Worm (Caenorhabditis elegans) whole organism, L1 larva: ENCODE measurements around the gene B0035.3.

Experiments
- C04F5.9 ChIP-seq: sonication (generic microtip); optimal IDR thresholded peaks from 2 replicates; lab custom pipeline; 2016; ENCODE audit warnings: missing genetic modification characterization, missing compliant biosample characterization
- C16A3.4 ChIP-seq: fragments of 150-350 bp; optimal IDR thresholded peaks from 2 replicates; lab custom pipeline; 2014; ENCODE audit warnings: missing biosample characterization, missing genetic modification characterization
- C34B4.2 ChIP-seq: sonication (generic microtip); optimal IDR thresholded peaks from 2 replicates; lab custom pipeline; 2017; ENCODE audit warnings: mild to moderate bottlenecking, missing genetic modification characterization, missing compliant biosample characterization
- F16B12.6 ChIP-seq: fragments of 150-350 bp; optimal IDR thresholded peaks from 2 replicates; lab custom pipeline; 2014; ENCODE audit warnings: missing biosample characterization, missing genetic modification characterization
- Y116A8C.19 ChIP-seq: sonication (generic microtip); optimal IDR thresholded peaks from 2 replicates; lab custom pipeline; 2016; ENCODE audit warnings: missing compliant biosample characterization, missing genetic modification characterization, borderline replicate concordance
- aha-1 ChIP-seq: fragments of 150-350 bp; optimal IDR thresholded peaks from 2 replicates; lab custom pipeline; 2014; ENCODE audit warnings: missing biosample characterization, missing genetic modification characterization
- alr-1 ChIP-seq: fragments of 200-800 bp; sonication (Bioruptor generic); optimal IDR thresholded peaks from 2 replicates; lab custom pipeline; 2018; ENCODE audit warnings: borderline replicate concordance, mild to moderate bottlenecking, missing genetic modification characterization, missing compliant biosample characterization
- aly-2 ChIP-seq: fragments of 150-350 bp; optimal IDR thresholded peaks from 2 replicates; lab custom pipeline; 2014; ENCODE audit warnings: missing biosample characterization, missing genetic modification characterization
- ceh-63 ChIP-seq: fragments of 200-800 bp; sonication (Bioruptor generic); optimal IDR thresholded peaks from 2 replicates; lab custom pipeline; 2018; ENCODE audit warnings: mild to moderate bottlenecking, missing genetic modification characterization, missing compliant biosample characterization
- ceh-88 ChIP-seq: fragments of 200-800 bp; sonication (Bioruptor generic); IDR thresholded peaks from 2 replicates; pipeline ENCODE4 v1.3.6; 2022; ENCODE audit warnings: missing genetic modification characterization, missing compliant biosample characterization
- ces-1 ChIP-seq: fragments of 150-350 bp; optimal IDR thresholded peaks from 2 replicates; lab custom pipeline; 2014; ENCODE audit warnings: missing biosample characterization, missing genetic modification reagents, missing genetic modification characterization
- dpl-1 ChIP-seq, 3 experiments: fragments of 150-350 bp in 2 of 3; sonication (generic microtip) in 1 of 3; optimal IDR thresholded peaks; 2 replicates each; lab custom pipeline; 2014 to 2017; ENCODE audit warnings: missing biosample characterization in 3 of 3, missing genetic modification characterization in 3 of 3, missing genetic modification reagents in 3 of 3
- dsc-1 ChIP-seq: sonication (generic microtip); optimal IDR thresholded peaks from 2 replicates; lab custom pipeline; 2016; ENCODE audit warnings: mild to moderate bottlenecking, missing genetic modification characterization, missing compliant biosample characterization
- efl-3 ChIP-seq: fragments of 200-800 bp; sonication (Bioruptor generic); optimal IDR thresholded peaks from 2 replicates; lab custom pipeline; 2018; ENCODE audit warnings: mild to moderate bottlenecking, missing genetic modification characterization, missing compliant biosample characterization
- egl-13 ChIP-seq: sonication (generic microtip); optimal IDR thresholded peaks from 2 replicates; lab custom pipeline; 2016; ENCODE audit warnings: missing genotype, missing genetic modification reagents, missing genetic modification characterization, missing compliant biosample characterization
- egl-27 ChIP-seq, 2 experiments: fragments of 150-350 bp in 1 of 2; sonication (generic microtip); optimal IDR thresholded peaks; 3 replicates each; lab custom pipeline; 2017 to 2018; ENCODE audit warnings: missing biosample characterization in 2 of 2, missing genetic modification characterization in 2 of 2, missing genetic modification reagents in 2 of 2
- elt-2 ChIP-seq: sonication (generic microtip); optimal IDR thresholded peaks from 2 replicates; lab custom pipeline; 2016; ENCODE audit warnings: missing genetic modification characterization, mild to moderate bottlenecking, inconsistent platforms, missing compliant biosample characterization, missing genetic modification reagents
- ets-5 ChIP-seq: fragments of 200-800 bp; sonication (Bioruptor generic); IDR thresholded peaks from 2 replicates; pipeline ENCODE4 v1.3.6; 2022; ENCODE audit warnings: missing genetic modification characterization, missing compliant biosample characterization
- fos-1 ChIP-seq: fragments of 150-350 bp; optimal IDR thresholded peaks from 2 replicates; lab custom pipeline; 2014; ENCODE audit warnings: missing biosample characterization, missing genetic modification characterization
- grh-1 ChIP-seq: fragments of 200-800 bp; sonication (Bioruptor generic); IDR thresholded peaks from 2 replicates; pipeline ENCODE4 v1.3.6; 2022; ENCODE audit warnings: missing genetic modification reagents, missing genetic modification characterization, missing compliant biosample characterization
- hlh-17 ChIP-seq: fragments of 200-800 bp; sonication (Bioruptor generic); optimal IDR thresholded peaks from 2 replicates; lab custom pipeline; 2018; ENCODE audit warnings: missing genetic modification characterization, mild to moderate bottlenecking, missing compliant biosample characterization, moderate library complexity, borderline replicate concordance
- hpl-2 ChIP-seq: fragments of 150-350 bp; optimal IDR thresholded peaks from 2 replicates; lab custom pipeline; 2014; ENCODE audit warnings: missing biosample characterization, missing genetic modification reagents, missing genetic modification characterization
- irx-1 ChIP-seq: sonication (generic microtip); optimal IDR thresholded peaks from 2 replicates; lab custom pipeline; 2016; ENCODE audit warnings: missing genetic modification characterization, missing compliant biosample characterization
- isw-1 ChIP-seq: fragments of 200-800 bp; sonication (Bioruptor generic); IDR thresholded peaks from 2 replicates; pipeline ENCODE4 v1.3.6; 2022; ENCODE audit warnings: missing genetic modification characterization, missing compliant biosample characterization
- jun-1 ChIP-seq: fragments of 150-350 bp; optimal IDR thresholded peaks from 2 replicates; lab custom pipeline; 2014; ENCODE audit warnings: missing biosample characterization, missing genetic modification reagents, missing genetic modification characterization
- lin-13 ChIP-seq: fragments of 150-350 bp; optimal IDR thresholded peaks from 2 replicates; lab custom pipeline; 2014; ENCODE audit warnings: missing biosample characterization, missing genetic modification reagents, missing genetic modification characterization
- lin-15B ChIP-seq: fragments of 150-350 bp; sonication (generic microtip); optimal IDR thresholded peaks from 3 replicates; lab custom pipeline; 2014; ENCODE audit warnings: missing biosample characterization, missing genetic modification characterization
- lsy-2 ChIP-seq, 2 experiments: fragments of 150-350 bp; optimal IDR thresholded peaks; 2 replicates each; lab custom pipeline; 2014; ENCODE audit warnings: missing biosample characterization in 2 of 2, missing genetic modification characterization in 2 of 2
- mab-9 ChIP-seq: fragments of 200-800 bp; sonication (Bioruptor generic); IDR thresholded peaks from 2 replicates; pipeline ENCODE4 v1.3.6; 2022; ENCODE audit warnings: missing genetic modification reagents, missing genetic modification characterization, missing compliant biosample characterization
- mdl-1 ChIP-seq, 2 experiments: fragments of 150-350 bp; optimal IDR thresholded peaks; 2 replicates each; lab custom pipeline; 2014 to 2017; ENCODE audit warnings: missing biosample characterization in 2 of 2, missing genetic modification characterization in 2 of 2, inconsistent platforms in 1 of 2
- mep-1 ChIP-seq: fragments of 150-350 bp; optimal IDR thresholded peaks from 2 replicates; lab custom pipeline; 2014; ENCODE audit warnings: missing biosample characterization, missing genetic modification characterization
- nhr-11 ChIP-seq: fragments of 150-350 bp; optimal IDR thresholded peaks from 2 replicates; lab custom pipeline; 2014; ENCODE audit warnings: missing biosample characterization, missing genetic modification characterization
- nhr-19 ChIP-seq: fragments of 200-800 bp; sonication (Bioruptor generic); conservative IDR thresholded peaks from 2 replicates; pipeline ENCODE4 v1.3.6; 2022; ENCODE audit warnings: missing genetic modification characterization, missing compliant biosample characterization
- nhr-20 ChIP-seq: sonication (generic microtip); optimal IDR thresholded peaks from 2 replicates; lab custom pipeline; 2016; ENCODE audit warnings: mild to moderate bottlenecking, missing genetic modification characterization, missing compliant biosample characterization
- nhr-237 ChIP-seq: fragments of 150-350 bp; optimal IDR thresholded peaks from 2 replicates; lab custom pipeline; 2014; ENCODE audit warnings: missing biosample characterization, missing genetic modification characterization
- nhr-47 ChIP-seq: sonication (generic microtip); optimal IDR thresholded peaks from 2 replicates; lab custom pipeline; 2016; ENCODE audit warnings: mild to moderate bottlenecking, missing genetic modification characterization, moderate library complexity, missing compliant biosample characterization
- nhr-71 ChIP-seq: sonication (generic microtip); optimal IDR thresholded peaks from 2 replicates; lab custom pipeline; 2016; ENCODE audit warnings: mild to moderate bottlenecking, missing genetic modification characterization, moderate library complexity, missing compliant biosample characterization
- nhr-90 ChIP-seq: sonication (generic microtip); optimal IDR thresholded peaks from 2 replicates; lab custom pipeline; 2016; ENCODE audit warnings: mild to moderate bottlenecking, missing genetic modification characterization, missing compliant biosample characterization; ENCODE audit not compliant: poor library complexity
- rnt-1 ChIP-seq: sonication (generic microtip); optimal IDR thresholded peaks from 2 replicates; lab custom pipeline; 2016; ENCODE audit warnings: mild to moderate bottlenecking, missing genetic modification characterization, moderate library complexity, missing compliant biosample characterization
- snpc-4 ChIP-seq: fragments of 150-350 bp; optimal IDR thresholded peaks from 2 replicates; lab custom pipeline; 2014; ENCODE audit warnings: missing biosample characterization, missing genetic modification characterization
- sox-4 ChIP-seq: sonication (generic microtip); optimal IDR thresholded peaks from 2 replicates; lab custom pipeline; 2016; ENCODE audit warnings: missing genetic modification characterization, missing compliant biosample characterization
- sptf-1 ChIP-seq: fragments of 150-350 bp; optimal IDR thresholded peaks from 2 replicates; lab custom pipeline; 2014; ENCODE audit warnings: missing biosample characterization, missing genetic modification characterization
- swsn-7 ChIP-seq: sonication (generic microtip); optimal IDR thresholded peaks from 2 replicates; lab custom pipeline; 2016; ENCODE audit warnings: missing genetic modification characterization, missing compliant biosample characterization
- tbx-2 ChIP-seq: sonication (generic microtip); optimal IDR thresholded peaks from 2 replicates; lab custom pipeline; 2016; ENCODE audit warnings: missing genetic modification characterization, missing compliant biosample characterization
- tlp-1 ChIP-seq: fragments of 150-350 bp; optimal IDR thresholded peaks from 2 replicates; lab custom pipeline; 2014; ENCODE audit warnings: missing biosample characterization, missing genetic modification characterization
- unc-130 ChIP-seq: fragments of 150-350 bp; optimal IDR thresholded peaks from 2 replicates; lab custom pipeline; 2017; ENCODE audit warnings: missing biosample characterization, missing genetic modification characterization, inconsistent platforms
- unc-30 ChIP-seq: sonication (generic microtip); optimal IDR thresholded peaks from 2 replicates; lab custom pipeline; 2017; ENCODE audit warnings: missing biosample characterization, missing genetic modification characterization
- unc-86 ChIP-seq: sonication (generic microtip); optimal IDR thresholded peaks from 2 replicates; lab custom pipeline; 2016; ENCODE audit warnings: missing genetic modification characterization, missing compliant biosample characterization
- vab-15 ChIP-seq: sonication (generic microtip); optimal IDR thresholded peaks from 2 replicates; lab custom pipeline; 2017; ENCODE audit warnings: missing genotype, mild to moderate bottlenecking, missing genetic modification characterization, missing compliant biosample characterization
- xbp-1 ChIP-seq: sonication (generic microtip); optimal IDR thresholded peaks from 2 replicates; lab custom pipeline; 2016; ENCODE audit warnings: missing genetic modification characterization, missing compliant biosample characterization
- zip-4 ChIP-seq: fragments of 200-800 bp; sonication (Bioruptor generic); optimal IDR thresholded peaks from 2 replicates; lab custom pipeline; 2018; ENCODE audit warnings: mild to moderate bottlenecking, missing genetic modification characterization, moderate library complexity, missing compliant biosample characterization

The B0035.3 gene

DNA sequence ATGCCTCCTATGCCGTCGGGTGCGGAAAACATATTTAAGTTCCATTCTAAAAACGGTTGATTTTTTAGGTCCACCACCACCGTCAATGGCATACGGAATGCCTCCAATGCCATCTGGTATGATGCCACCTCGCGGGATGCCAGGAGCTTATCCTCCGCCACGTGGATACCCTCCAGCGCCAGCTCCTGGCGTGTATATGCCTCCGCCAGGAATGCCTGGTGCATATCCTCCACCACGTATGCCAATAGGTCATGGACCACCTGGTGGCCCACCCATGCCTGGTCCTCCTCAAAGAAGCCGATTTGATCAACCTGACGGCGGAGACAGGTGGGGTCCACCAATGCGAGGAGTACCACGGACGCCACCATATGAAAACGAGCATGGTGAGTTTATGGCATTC, 3.3 kb downstream of the B0035.3 start:
- TF ChIP-seq zip-4 (GFP tag; lab: Kevin White, UChicago) (no peak), sptf-1 (tag; lab: Kevin White, UChicago) (no peak), C16A3.4 (no peak), C04F5.9 (tag; lab: Kevin White, UChicago) (no peak), nhr-71 (no peak), nhr-11 (no peak), ceh-63 (no peak), F16B12.6 (no peak), lin-15B (tag; lab: Kevin White, UChicago) (no peak), nhr-19 (GFP tag; lab: Robert Waterston, UW) (no peak), nhr-20 (no peak), vab-15 (tag; lab: Kevin White, UChicago) (no peak)

DNA sequence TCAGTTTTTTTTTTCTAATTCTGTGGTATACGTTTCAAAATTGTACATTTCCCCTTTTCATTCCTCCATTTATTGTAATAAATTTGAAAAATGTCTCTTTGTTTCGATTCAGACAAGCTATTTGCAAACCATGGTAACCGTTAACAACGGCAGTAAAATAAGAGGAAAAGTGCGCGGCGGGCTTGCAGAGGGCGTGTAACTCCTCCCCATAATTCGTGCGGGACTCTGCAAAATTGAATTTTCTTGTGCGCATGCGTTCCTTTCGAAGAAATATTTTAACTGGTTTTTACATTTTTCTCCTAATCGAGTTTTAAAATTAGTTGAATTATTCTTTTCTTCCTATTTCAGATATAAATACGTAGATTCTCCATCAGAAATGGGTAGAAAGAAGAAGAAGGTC, 4.2 kb downstream of the B0035.3 start, which contains the start of gene znf-207:
Gene znf-207, plus strand, starts transcription at position 349 of the 400 bp plus-strand sequence.
- TF ChIP-seq lin-13 (GFP tag; lab: Kevin White, UChicago) = no peak
- TF ChIP-seq alr-1 (tag; lab: Kevin White, UChicago) = no peak
- TF ChIP-seq C04F5.9 (tag; lab: Kevin White, UChicago) = no peak
- TF ChIP-seq sptf-1 (tag; lab: Kevin White, UChicago) = no peak
- no peak for TF ChIP-seq aha-1 (tag; lab: Kevin White, UChicago)
- TF ChIP-seq nhr-20 = peak; percentile 32
- no peak for TF ChIP-seq egl-13
- no peak for TF ChIP-seq nhr-237 (tag; lab: Kevin White, UChicago)
- TF ChIP-seq ets-5 = no peak
- no peak for TF ChIP-seq hlh-17 (GFP tag; lab: Kevin White, UChicago)
- no peak for TF ChIP-seq dsc-1 (tag; lab: Kevin White, UChicago)
- TF ChIP-seq aly-2 (tag; lab: Kevin White, UChicago) = no peak
- no peak for TF ChIP-seq vab-15 (tag; lab: Kevin White, UChicago)
- no peak for TF ChIP-seq unc-30 (tag; lab: Kevin White, UChicago)
- TF ChIP-seq C34B4.2 = no peak
- no peak for TF ChIP-seq unc-86 (tag; lab: Kevin White, UChicago)
- no peak for TF ChIP-seq Y116A8C.19 (tag; lab: Kevin White, UChicago)
- TF ChIP-seq jun-1 = no peak
- TF ChIP-seq F16B12.6 = peak; percentile 8
- no peak for TF ChIP-seq sox-4 (tag; lab: Kevin White, UChicago)
- peak; percentile 33 for TF ChIP-seq nhr-71
- TF ChIP-seq grh-1 (GFP tag; lab: Robert Waterston, UW) = no peak
- peak; percentile 15 for TF ChIP-seq xbp-1 (tag; lab: Kevin White, UChicago)
- TF ChIP-seq ceh-88 (GFP tag; lab: Robert Waterston, UW) = no peak
- no peak for TF ChIP-seq elt-2 (tag; lab: Kevin White, UChicago)
- TF ChIP-seq hpl-2 = no peak
- TF ChIP-seq snpc-4 (tag; lab: Kevin White, UChicago) = no peak
- TF ChIP-seq isw-1 = no peak
- TF ChIP-seq egl-27 (tag; optimal IDR thresholded peaks at IDR 0.05; lab: Kevin White, UChicago) = no peak
- TF ChIP-seq ceh-63 = no peak
- peak; percentile 5 for TF ChIP-seq irx-1
- peak; percentile 80 for TF ChIP-seq ces-1
- TF ChIP-seq nhr-47 = peak; percentile 42
- peak; percentile 3 for TF ChIP-seq mep-1
- peak; percentile 30 for TF ChIP-seq swsn-7
- peak; percentile 48 for TF ChIP-seq rnt-1 (tag; lab: Kevin White, UChicago)
- no peak for TF ChIP-seq nhr-19 (GFP tag; lab: Robert Waterston, UW)
- TF ChIP-seq efl-3 (GFP tag; lab: Kevin White, UChicago) = no peak
- no peak for TF ChIP-seq mdl-1 (tag; optimal IDR thresholded peaks at IDR 0.05; lab: Kevin White, UChicago)
- TF ChIP-seq dpl-1 (GFP tag; optimal IDR thresholded peaks at IDR 0.05; lab: Kevin White, UChicago) = peak in 2 of 3 experiments; percentile 16 to 41
- no peak for TF ChIP-seq mab-9 (GFP tag; lab: Robert Waterston, UW)
- TF ChIP-seq tlp-1 (tag; lab: Kevin White, UChicago) = no peak
- TF ChIP-seq C16A3.4 = peak; percentile 48
- no peak for TF ChIP-seq unc-130 (tag; lab: Kevin White, UChicago)
- TF ChIP-seq nhr-90 (tag; lab: Kevin White, UChicago) = no peak
- TF ChIP-seq tbx-2 (tag; lab: Kevin White, UChicago) = peak; percentile 17
- TF ChIP-seq fos-1 (tag; lab: Kevin White, UChicago) = no peak
- TF ChIP-seq lsy-2 (tag; optimal IDR thresholded peaks at IDR 0.05; lab: Kevin White, UChicago) = peak; percentile 3 to 56
